Worm (Caenorhabditis elegans) whole organism, L2 larva: Measurements from ENCODE around the gene dnj-25.

Experiments
- aly-2 ChIP-seq: fragments of 150-350 bp; optimal IDR thresholded peaks from 2 replicates; lab custom pipeline; 2014; ENCODE audit warnings: missing biosample characterization, missing genetic modification characterization
- ceh-82 ChIP-seq: fragments of 150-350 bp; optimal IDR thresholded peaks from 2 replicates; lab custom pipeline; 2014; ENCODE audit warnings: missing biosample characterization, missing genetic modification characterization
- snpc-4 ChIP-seq: fragments of 150-350 bp; optimal IDR thresholded peaks from 2 replicates; lab custom pipeline; 2014; ENCODE audit warnings: missing biosample characterization, missing genetic modification characterization
- unc-55 ChIP-seq: fragments of 150-350 bp; sonication (generic microtip); optimal IDR thresholded peaks from 3 replicates; lab custom pipeline; 2014; ENCODE audit warnings: missing biosample characterization, missing genetic modification reagents, missing genetic modification characterization
- zag-1 ChIP-seq: fragments of 150-350 bp; optimal IDR thresholded peaks from 2 replicates; lab custom pipeline; 2014; ENCODE audit warnings: missing biosample characterization, missing genetic modification characterization

ce11 chrV:20722447-20722846 lies 21.7 kb downstream of the dnj-25 start:
- TF ChIP-seq ceh-82 (tag; lab: Kevin White, UChicago): no peak
- no peak for TF ChIP-seq snpc-4
- no peak for TF ChIP-seq aly-2 (tag; lab: Kevin White, UChicago)
- TF ChIP-seq zag-1 (tag; lab: Kevin White, UChicago): no peak
- TF ChIP-seq unc-55 (GFP tag; lab: Kevin White, UChicago): no peak
